Fruit fly (Drosophila melanogaster) whole organism, embryonic: ENCODE data around the gene CG4020.

Experiments
- Adf1 ChIP-seq: fragments of 200-800 bp; sonication (Bioruptor generic); IDR thresholded peaks from 2 replicates; pipeline ENCODE4 v1.3.6; 2022; ENCODE audit warnings: missing biosample characterization, missing genetic modification characterization
- CG10209 ChIP-seq: fragments of 200-800 bp; sonication (Bioruptor generic); optimal IDR thresholded peaks from 3 replicates; lab custom pipeline; 2017; ENCODE audit warnings: missing biosample characterization, mild to moderate bottlenecking, missing genetic modification characterization, missing genetic modification reagents
- CG10274 ChIP-seq: fragments of 200-800 bp; sonication (Bioruptor generic); optimal IDR thresholded peaks from 3 replicates; lab custom pipeline; 2017; ENCODE audit warnings: missing biosample characterization, mild to moderate bottlenecking, missing genetic modification characterization
- CG11247 ChIP-seq: fragments of 200-800 bp; sonication (Bioruptor generic); IDR thresholded peaks from 2 replicates; pipeline ENCODE4 v1.3.6; 2022; ENCODE audit warnings: missing biosample characterization, missing genetic modification characterization
- CG11504 ChIP-seq: fragments of 200-800 bp; sonication (Bioruptor generic); optimal IDR thresholded peaks from 3 replicates; lab custom pipeline; 2019; ENCODE audit warnings: missing biosample characterization, mild to moderate bottlenecking, missing genetic modification characterization, moderate library complexity
- CG1233 ChIP-seq: fragments of 200-800 bp; sonication (Bioruptor generic); optimal IDR thresholded peaks from 4 replicates; lab custom pipeline; 2018; ENCODE audit warnings: missing biosample characterization, mild to moderate bottlenecking, missing genetic modification characterization
- CG12659 ChIP-seq: fragments of 200-800 bp; sonication (Bioruptor generic); optimal IDR thresholded peaks from 3 replicates; lab custom pipeline; 2017; ENCODE audit warnings: mild to moderate bottlenecking, missing biosample characterization, missing genetic modification reagents, missing genetic modification characterization
- CG13624 ChIP-seq: fragments of 200-800 bp; sonication (Bioruptor generic); optimal IDR thresholded peaks from 2 replicates; lab custom pipeline; 2016; ENCODE audit warnings: missing biosample characterization, missing genetic modification characterization
- CG1647 ChIP-seq: fragments of 200-800 bp; sonication (Bioruptor generic); optimal IDR thresholded peaks from 3 replicates; lab custom pipeline; 2016; ENCODE audit warnings: missing biosample characterization, missing genetic modification characterization
- CG17186 ChIP-seq: fragments of 200-800 bp; sonication (Bioruptor generic); optimal IDR thresholded peaks from 3 replicates; lab custom pipeline; 2017; ENCODE audit warnings: missing biosample characterization, missing genetic modification reagents, missing genetic modification characterization
- CG17612 ChIP-seq: fragments of 200-800 bp; sonication (Bioruptor generic); IDR thresholded peaks from 2 replicates; pipeline ENCODE4 v1.3.6; 2022; ENCODE audit warnings: missing biosample characterization, missing genetic modification characterization
- CG17912 ChIP-seq: fragments of 200-800 bp; sonication (Bioruptor generic); optimal IDR thresholded peaks from 2 replicates; lab custom pipeline; 2018; ENCODE audit warnings: missing biosample characterization, mild to moderate bottlenecking, missing genetic modification characterization
- CG18619 ChIP-seq: fragments of 200-800 bp; sonication (Bioruptor generic); optimal IDR thresholded peaks from 3 replicates; lab custom pipeline; 2017; ENCODE audit warnings: missing biosample characterization, mild to moderate bottlenecking, missing genetic modification characterization
- CG2199 ChIP-seq: fragments of 200-800 bp; sonication (Bioruptor generic); IDR thresholded peaks from 3 replicates; pipeline ENCODE4 v1.3.6; 2022; ENCODE audit warnings: missing biosample characterization, missing genetic modification characterization
- CG2712 ChIP-seq: fragments of 200-800 bp; optimal IDR thresholded peaks from 3 replicates; lab custom pipeline; 2019; ENCODE audit warnings: missing biosample characterization, mild to moderate bottlenecking, missing genetic modification characterization, moderate library complexity
- CG32772 ChIP-seq: fragments of 200-800 bp; sonication (Bioruptor generic); IDR thresholded peaks from 2 replicates; pipeline ENCODE4 v1.3.6; 2022; ENCODE audit warnings: missing biosample characterization, missing genetic modification characterization
- CG3995 ChIP-seq: fragments of 200-800 bp; sonication (Bioruptor generic); optimal IDR thresholded peaks from 3 replicates; lab custom pipeline; 2016; ENCODE audit warnings: missing biosample characterization, missing genetic modification characterization
- CG4854 ChIP-seq: fragments of 200-800 bp; sonication (Bioruptor generic); optimal IDR thresholded peaks from 2 replicates; lab custom pipeline; 2016; ENCODE audit warnings: missing biosample characterization, missing genetic modification characterization, inconsistent platforms
- CG7928 ChIP-seq: fragments of 200-800 bp; sonication (Bioruptor generic); optimal IDR thresholded peaks from 2 replicates; lab custom pipeline; 2017; ENCODE audit warnings: missing biosample characterization, mild to moderate bottlenecking, missing genetic modification characterization
- CG8281 ChIP-seq: fragments of 200-800 bp; sonication (Bioruptor generic); optimal IDR thresholded peaks from 2 replicates; lab custom pipeline; 2018; ENCODE audit warnings: missing biosample characterization, mild to moderate bottlenecking, missing genetic modification characterization, moderate library complexity
- CG8478 ChIP-seq: fragments of >200 bp; optimal IDR thresholded peaks from 2 replicates; lab custom pipeline; 2018
- D ChIP-seq, 2 experiments: fragments of 200-800 bp in 1 of 2; fragments of >200 bp in 1 of 2; sonication (Bioruptor generic) in 1 of 2; optimal IDR thresholded peaks; 2 replicates in 1 of 2; 3 replicates in 1 of 2; lab custom pipeline; 2017; ENCODE audit warnings: mild to moderate bottlenecking in 1 of 2, missing biosample characterization in 1 of 2, missing genetic modification characterization in 1 of 2, missing genetic modification reagents in 1 of 2
- Dfd ChIP-seq, 2 experiments: fragments of >200 bp; optimal IDR thresholded peaks; 2 replicates each; lab custom pipeline; 2017; ENCODE audit warnings: missing biosample characterization in 2 of 2, missing genetic modification characterization in 2 of 2
- Gug ChIP-seq: fragments of 200-800 bp; sonication (Bioruptor generic); IDR thresholded peaks from 4 replicates; pipeline ENCODE4 v1.3.6; 2022; ENCODE audit warnings: missing biosample characterization, missing genetic modification characterization
- HLH3B ChIP-seq: fragments of 200-800 bp; sonication (Bioruptor generic); IDR thresholded peaks from 2 replicates; pipeline ENCODE4 v1.3.6; 2022; ENCODE audit warnings: missing biosample characterization, missing genetic modification characterization
- HLH4C ChIP-seq: fragments of 200-800 bp; sonication (Bioruptor generic); IDR thresholded peaks from 3 replicates; pipeline ENCODE4 v1.3.6; 2022; ENCODE audit warnings: missing biosample characterization, missing genetic modification characterization; ENCODE audit not compliant: partially characterized antibody
- Hr39 ChIP-seq: fragments of >200 bp; optimal IDR thresholded peaks from 2 replicates; lab custom pipeline; 2017
- Lim3 ChIP-seq: fragments of 200-800 bp; sonication (Bioruptor generic); IDR thresholded peaks from 2 replicates; pipeline ENCODE4 v1.3.6; 2022; ENCODE audit warnings: missing biosample characterization, missing genetic modification characterization
- MTF-1 ChIP-seq: fragments of 200-800 bp; sonication (Bioruptor generic); optimal IDR thresholded peaks from 2 replicates; lab custom pipeline; 2018; ENCODE audit warnings: missing biosample characterization, mild to moderate bottlenecking, missing genetic modification characterization, borderline replicate concordance
- NfI ChIP-seq: fragments of 200-800 bp; sonication (Bioruptor generic); optimal IDR thresholded peaks from 3 replicates; lab custom pipeline; 2018; ENCODE audit warnings: missing biosample characterization, mild to moderate bottlenecking, missing genetic modification characterization, moderate library complexity
- Sin3A ChIP-seq: fragments of >200 bp; optimal IDR thresholded peaks from 2 replicates; lab custom pipeline; 2018
- Spps ChIP-seq: fragments of 200-800 bp; sonication (Bioruptor generic); optimal IDR thresholded peaks from 2 replicates; lab custom pipeline; 2018; ENCODE audit warnings: missing biosample characterization, mild to moderate bottlenecking, missing genetic modification characterization
- bowl ChIP-seq: fragments of 200-800 bp; sonication (Bioruptor generic); IDR thresholded peaks from 2 replicates; pipeline ENCODE4 v1.3.6; 2022; ENCODE audit warnings: missing biosample characterization, missing genetic modification characterization
- cato ChIP-seq: fragments of 200-800 bp; sonication (Bioruptor generic); optimal IDR thresholded peaks from 2 replicates; lab custom pipeline; 2016; ENCODE audit warnings: missing biosample characterization, missing genetic modification characterization, borderline replicate concordance
- da ChIP-seq: fragments of 200-800 bp; sonication (Bioruptor generic); optimal IDR thresholded peaks from 2 replicates; lab custom pipeline; 2016; ENCODE audit warnings: missing biosample characterization, missing genetic modification characterization
- disco-r ChIP-seq: fragments of 200-800 bp; sonication (Bioruptor generic); optimal IDR thresholded peaks from 2 replicates; lab custom pipeline; 2016; ENCODE audit warnings: missing biosample characterization, missing genetic modification characterization
- emc ChIP-seq: fragments of 200-800 bp; sonication (Bioruptor generic); optimal IDR thresholded peaks from 2 replicates; lab custom pipeline; 2016; ENCODE audit warnings: missing biosample characterization, missing genetic modification characterization
- fd96Cb ChIP-seq: fragments of 200-800 bp; sonication (Bioruptor generic); optimal IDR thresholded peaks from 2 replicates; lab custom pipeline; 2018; ENCODE audit warnings: missing biosample characterization, mild to moderate bottlenecking, missing genetic modification characterization, moderate library complexity
- gcm ChIP-seq: fragments of 200-800 bp; sonication (Bioruptor generic); optimal IDR thresholded peaks from 2 replicates; lab custom pipeline; 2019; ENCODE audit warnings: missing biosample characterization, mild to moderate bottlenecking, missing genetic modification characterization, moderate library complexity
- gcm2 ChIP-seq: fragments of 200-800 bp; sonication (Bioruptor generic); optimal IDR thresholded peaks from 2 replicates; lab custom pipeline; 2016; ENCODE audit warnings: missing biosample characterization, missing genetic modification characterization
- hb ChIP-seq: fragments of 200-800 bp; sonication (Bioruptor generic); IDR thresholded peaks from 3 replicates; pipeline ENCODE4 v1.3.6; 2022; ENCODE audit warnings: missing biosample characterization, missing genetic modification characterization; ENCODE audit not compliant: partially characterized antibody
- jing ChIP-seq: fragments of 200-800 bp; sonication (Bioruptor generic); optimal IDR thresholded peaks from 2 replicates; lab custom pipeline; 2018; ENCODE audit warnings: missing biosample characterization, mild to moderate bottlenecking, missing genetic modification characterization
- lmd ChIP-seq: fragments of 200-800 bp; sonication (Bioruptor generic); IDR thresholded peaks from 2 replicates; pipeline ENCODE4 v1.3.6; 2022; ENCODE audit warnings: missing biosample characterization, missing genetic modification characterization
- prd ChIP-seq, 3 experiments: fragments of >200 bp in 2 of 3; fragments of 200-800 bp in 1 of 3; sonication (Bioruptor generic) in 1 of 3; optimal IDR thresholded peaks in 2 of 3; IDR thresholded peaks in 1 of 3; 2 replicates in 2 of 3; 3 replicates in 1 of 3; pipeline versions ENCODE4 v1.3.6 to Lab custom; 2017 to 2022; ENCODE audit warnings: missing biosample characterization in 1 of 3, missing genetic modification characterization in 1 of 3
- pros ChIP-seq: fragments of 200-800 bp; sonication (Bioruptor generic); optimal IDR thresholded peaks from 3 replicates; lab custom pipeline; 2019; ENCODE audit warnings: missing biosample characterization, mild to moderate bottlenecking, missing genetic modification characterization, moderate library complexity
- run ChIP-seq: fragments of 200-800 bp; sonication (Bioruptor generic); optimal IDR thresholded peaks from 3 replicates; lab custom pipeline; 2018; ENCODE audit warnings: missing biosample characterization, mild to moderate bottlenecking, missing genetic modification characterization
- sug ChIP-seq: fragments of 200-800 bp; optimal IDR thresholded peaks from 2 replicates; lab custom pipeline; 2019; ENCODE audit warnings: missing biosample characterization, mild to moderate bottlenecking, missing genetic modification characterization, moderate library complexity
- twi ChIP-seq: fragments of 200-800 bp; optimal IDR thresholded peaks from 2 replicates; lab custom pipeline; 2019; ENCODE audit warnings: missing biosample characterization, mild to moderate bottlenecking, missing genetic modification characterization, moderate library complexity
- unpg ChIP-seq: fragments of 200-800 bp; sonication (Bioruptor generic); optimal IDR thresholded peaks from 3 replicates; lab custom pipeline; 2018; ENCODE audit warnings: missing biosample characterization, mild to moderate bottlenecking, missing genetic modification characterization, moderate library complexity
- vvl ChIP-seq: fragments of 200-800 bp; sonication (Bioruptor generic); IDR thresholded peaks from 2 replicates; pipeline ENCODE4 v1.3.6; 2022; ENCODE audit warnings: missing biosample characterization, missing genetic modification characterization
- zfh2 ChIP-seq: fragments of 200-800 bp; sonication (Bioruptor generic); optimal IDR thresholded peaks from 2 replicates; lab custom pipeline; 2016; ENCODE audit warnings: missing biosample characterization, missing genetic modification characterization

The CG4020 gene

DNA sequence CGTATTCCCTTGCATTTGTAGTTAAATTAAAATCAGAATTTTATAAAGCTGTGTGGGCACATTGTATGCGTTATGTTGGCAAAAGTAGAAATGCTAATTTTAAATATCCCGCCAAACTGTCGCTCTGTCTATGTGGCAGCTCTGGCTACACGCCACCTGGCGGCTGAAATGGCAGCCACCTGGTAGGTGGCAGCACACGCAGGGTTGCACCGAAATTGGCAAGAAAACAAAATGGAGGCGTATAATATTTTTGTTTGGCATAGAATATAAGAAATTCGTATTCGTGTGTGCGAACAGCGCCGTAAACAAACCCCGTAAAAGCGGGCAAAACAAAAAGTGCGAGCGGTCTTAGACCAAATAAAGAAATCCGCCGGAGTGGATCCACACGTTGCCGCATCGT lies 2.4 kb downstream of the CG4020 start, which contains the start of gene CG12236 (continued):
- TF ChIP-seq prd (optimal IDR thresholded peaks at IDR 0.05; lab: Kevin White, UChicago) (no peak), prd (GFP tag; IDR thresholded peaks at IDR 0.05; lab: Robert Waterston, UW) (peak; percentile 23; the same call in 1 of the 3 replicates), zfh2 (GFP tag; lab: Kevin White, UChicago) (peak; percentile 41), D (optimal IDR thresholded peaks at IDR 0.05; lab: Kevin White, UChicago) (no peak), D (GFP tag; optimal IDR thresholded peaks at IDR 0.05; lab: Kevin White, UChicago) (no peak), CG2712 (tag; lab: Kevin White, UChicago) (peak; percentile 61), da (peak; percentile 58), jing (no peak), Adf1 (GFP tag; lab: Robert Waterston, UW) (peak; percentile 42; the same call in 1 of the 2 replicates), MTF-1 (GFP tag; lab: Kevin White, UChicago) (peak; percentile 63), gcm (GFP tag; lab: Kevin White, UChicago) (no peak), Spps (tag; lab: Kevin White, UChicago) (no peak), cato (GFP tag; lab: Kevin White, UChicago) (no peak), pros (GFP tag; lab: Kevin White, UChicago) (peak; percentile 12), CG32772 (GFP tag; lab: Robert Waterston, UW) (no peak), twi (peak; percentile 28), lmd (GFP tag; lab: Robert Waterston, UW) (peak; percentile 54; the same call in 1 of the 2 replicates), Lim3 (GFP tag; lab: Robert Waterston, UW) (no peak), CG7928 (peak; percentile 61), CG12659 (GFP tag; lab: Kevin White, UChicago) (peak; percentile 85), gcm2 (GFP tag; lab: Kevin White, UChicago) (peak; percentile 40), CG1233 (GFP tag; lab: Kevin White, UChicago) (peak; percentile 23), CG13624 (GFP tag; lab: Kevin White, UChicago) (peak; percentile 51), HLH4C (GFP tag; lab: Robert Waterston, UW) (no peak), emc (GFP tag; lab: Kevin White, UChicago) (no peak), fd96Cb (tag; lab: Kevin White, UChicago) (no peak), CG17612 (no peak), unpg (GFP tag; lab: Kevin White, UChicago) (no peak), CG17912 (GFP tag; lab: Kevin White, UChicago) (peak; percentile 68), HLH3B (GFP tag; lab: Robert Waterston, UW) (peak; percentile 15; the same call in 1 of the 2 replicates), CG8478 (lab: Kevin White, UChicago) (no peak), bowl (GFP tag; lab: Robert Waterston, UW) (no peak), CG1647 (peak; percentile 1), vvl (GFP tag; lab: Robert Waterston, UW) (peak; percentile 61), CG3995 (GFP tag; lab: Kevin White, UChicago) (no peak), hb (GFP tag; lab: Robert Waterston, UW) (no peak), Gug (GFP tag; lab: Robert Waterston, UW) (no peak), sug (peak; percentile 67), CG11247 (GFP tag; lab: Robert Waterston, UW) (peak; percentile 49; the same call in 1 of the 2 replicates), NfI (GFP tag; lab: Kevin White, UChicago) (peak; percentile 65), CG10209 (GFP tag; lab: Kevin White, UChicago) (peak; percentile 40), Dfd (GFP tag; optimal IDR thresholded peaks at IDR 0.05; lab: Kevin White, UChicago) (no peak), CG2199 (GFP tag; lab: Robert Waterston, UW) (0 out of 3 replicates have a peak, but pooled peaks have one; percentile 55), CG4854 (no peak), CG10274 (GFP tag; lab: Kevin White, UChicago) (no peak), Hr39 (lab: Kevin White, UChicago) (no peak), CG18619 (GFP tag; lab: Kevin White, UChicago) (peak; percentile 36), CG17186 (GFP tag; lab: Kevin White, UChicago) (peak; percentile 85), Sin3A (peak; percentile 50), run (tag; lab: Kevin White, UChicago) (no peak), CG8281 (tag; lab: Kevin White, UChicago) (no peak), disco-r (GFP tag; lab: Kevin White, UChicago) (peak; percentile 2), CG11504 (tag; lab: Kevin White, UChicago) (peak; percentile 79)
